Worm (Caenorhabditis elegans): Measurements from ENCODE around the gene Y111B2A.2.

Y111B2A.2 gene

ce11 chrIII:12499245-12499644 lies 3.4 kb downstream of the Y111B2A.2 start, which contains the start of gene sql-1 (continued):
- no peak for TF ChIP-seq nhr-90 (tag; optimal IDR thresholded peaks at IDR 0.05)
- TF ChIP-seq let-607 (tag; optimal IDR thresholded peaks at IDR 0.05) = no peak
- TF ChIP-seq hlh-12 (tag; optimal IDR thresholded peaks at IDR 0.05) = no peak
- no peak for TF ChIP-seq sdz-38 (tag; optimal IDR thresholded peaks at IDR 0.05)
- no peak for TF ChIP-seq T07F8.4 (tag; optimal IDR thresholded peaks at IDR 0.05)
- no peak for TF ChIP-seq ama-1 (optimal IDR thresholded peaks at IDR 0.05)
- TF ChIP-seq ama-1 (GFP tag; optimal IDR thresholded peaks at IDR 0.05) = peak; percentile 26 to 84
- TF ChIP-seq dox-1 (GFP tag; IDR thresholded peaks at IDR 0.05) = no peak
- no peak for TF ChIP-seq mcd-1 (GFP tag; IDR thresholded peaks at IDR 0.05)
- no peak for TF ChIP-seq lag-1 (GFP tag; IDR thresholded peaks at IDR 0.05)
- TF ChIP-seq dpl-1 (GFP tag; optimal IDR thresholded peaks at IDR 0.05) = no peak
- TF ChIP-seq atf-7 (tag; optimal IDR thresholded peaks at IDR 0.05) = no peak
- no peak for TF ChIP-seq ztf-28 (GFP tag; IDR thresholded peaks at IDR 0.05)
- TF ChIP-seq ceh-58 (GFP tag; IDR thresholded peaks at IDR 0.05) = no peak
- TF ChIP-seq snpc-3.4 (tag; optimal IDR thresholded peaks at IDR 0.05) = peak; percentile 70
- TF ChIP-seq Y56A3A.18 (GFP tag; IDR thresholded peaks at IDR 0.05) = no peak
- TF ChIP-seq chd-7 (tag; optimal IDR thresholded peaks at IDR 0.05) = no peak
- no peak for TF ChIP-seq bed-1 (GFP tag; IDR thresholded peaks at IDR 0.05)
- TF ChIP-seq mxl-1 (tag; optimal IDR thresholded peaks at IDR 0.05) = peak; percentile 28
- peak; percentile 65; the same call in 1 of the 2 replicates for TF ChIP-seq madf-6 (GFP tag; IDR thresholded peaks at IDR 0.05)
- no peak for TF ChIP-seq snpc-1.1 (tag; optimal IDR thresholded peaks at IDR 0.05; ENCODE audit: insufficient read depth)
- TF ChIP-seq pha-4 (tag; optimal IDR thresholded peaks at IDR 0.05) = no peak
- TF ChIP-seq aptf-2 (GFP tag; conservative IDR thresholded peaks at IDR 0.05) = no peak
- peak; percentile 32 for TF ChIP-seq lsl-1 (GFP tag; optimal IDR thresholded peaks at IDR 0.05)
- 0 out of 2 replicates have a peak, but pooled peaks have one; percentile 53 for TF ChIP-seq cebp-2 (GFP tag; IDR thresholded peaks at IDR 0.05)
- no peak for TF ChIP-seq ztf-26 (tag; optimal IDR thresholded peaks at IDR 0.05)
- TF ChIP-seq snpc-4 (GFP tag; optimal IDR thresholded peaks at IDR 0.05) = no peak
- peak in 1 of 4 experiments; percentile 22 for TF ChIP-seq snpc-4 (tag; optimal IDR thresholded peaks at IDR 0.05)
- TF ChIP-seq attf-3 (GFP tag; conservative IDR thresholded peaks at IDR 0.05) = no peak
- no peak for TF ChIP-seq lsy-27 (tag; optimal IDR thresholded peaks at IDR 0.05; ENCODE audit: borderline replicate concordance, insufficient read depth)
- no peak for TF ChIP-seq B0035.1 (tag; optimal IDR thresholded peaks at IDR 0.05)
- no peak for TF ChIP-seq D2030.7 (GFP tag; IDR thresholded peaks at IDR 0.05)
- peak; percentile 37 for TF ChIP-seq zim-3 (tag; optimal IDR thresholded peaks at IDR 0.05)
- no peak for TF ChIP-seq C06A6.2 (GFP tag; conservative IDR thresholded peaks at IDR 0.05)
- no peak for TF ChIP-seq F22D6.2 (tag; optimal IDR thresholded peaks at IDR 0.05)
- TF ChIP-seq Y95B8A.8 (GFP tag; IDR thresholded peaks at IDR 0.05) = no peak
- peak; percentile 14 for TF ChIP-seq F10E7.11 (tag; optimal IDR thresholded peaks at IDR 0.05)
- TF ChIP-seq aptf-3 (GFP tag; IDR thresholded peaks at IDR 0.05) = no peak
- TF ChIP-seq Y53G8AR.9 (GFP tag; conservative IDR thresholded peaks at IDR 0.05) = peak; percentile 83
- TF ChIP-seq C17E4.6 (GFP tag; IDR thresholded peaks at IDR 0.05) = peak; percentile 80; the same call in 1 of the 2 replicates

ce11 chrIII:12510505-12510904 lies 14.6 kb downstream of the Y111B2A.2 start:
- TF ChIP-seq ZK185.1 (tag; optimal IDR thresholded peaks at IDR 0.05; ENCODE audit: poor library complexity, severe bottlenecking) (no peak), aptf-3 (GFP tag; IDR thresholded peaks at IDR 0.05) (no peak), lin-26 (GFP tag; IDR thresholded peaks at IDR 0.05) (no peak), T07F8.4 (tag; optimal IDR thresholded peaks at IDR 0.05) (no peak), madf-10 (tag; optimal IDR thresholded peaks at IDR 0.05) (no peak), nfya-1 (tag; optimal IDR thresholded peaks at IDR 0.05; ENCODE audit: borderline replicate concordance, insufficient read depth) (no peak), athp-1 (tag; optimal IDR thresholded peaks at IDR 0.05) (no peak), hsf-1 (GFP tag; IDR thresholded peaks at IDR 0.05) (no peak), nfyb-1 (GFP tag; IDR thresholded peaks at IDR 0.05) (no peak), ama-1 (optimal IDR thresholded peaks at IDR 0.05) (no peak), ama-1 (GFP tag; optimal IDR thresholded peaks at IDR 0.05) (no peak)
